Worm (Caenorhabditis elegans) whole organism, young adult: ENCODE measurements around the gene T06C12.9.

Experiments
- ZK185.1 ChIP-seq: sonication (generic microtip); optimal IDR thresholded peaks from 2 replicates; lab custom pipeline; 2016; ENCODE audit warnings: mild to moderate bottlenecking, missing genetic modification characterization, missing compliant biosample characterization; ENCODE audit not compliant: poor library complexity, severe bottlenecking
- atf-7 ChIP-seq: sonication (generic microtip); optimal IDR thresholded peaks from 2 replicates; lab custom pipeline; 2017; ENCODE audit warnings: mild to moderate bottlenecking, missing genetic modification characterization, missing compliant biosample characterization
- attf-3 ChIP-seq: fragments of 200-800 bp; sonication (Bioruptor generic); conservative IDR thresholded peaks from 2 replicates; pipeline ENCODE4 v1.3.6; 2022; ENCODE audit warnings: missing genetic modification reagents, missing genetic modification characterization, missing compliant biosample characterization
- attf-6 ChIP-seq: fragments of 200-800 bp; sonication (Bioruptor generic); IDR thresholded peaks from 2 replicates; pipeline ENCODE4 v1.3.6; 2022; ENCODE audit warnings: missing genetic modification reagents, missing genetic modification characterization, missing compliant biosample characterization
- cebp-1 ChIP-seq, 2 experiments: fragments of 200-800 bp in 1 of 2; sonication (Bioruptor generic) in 1 of 2; sonication (generic microtip) in 1 of 2; IDR thresholded peaks in 1 of 2; optimal IDR thresholded peaks in 1 of 2; 2 replicates each; pipeline versions ENCODE4 v1.3.6 to Lab custom; 2017 to 2022; ENCODE audit warnings: missing compliant biosample characterization in 2 of 2, missing genetic modification characterization in 2 of 2, mild to moderate bottlenecking in 1 of 2, missing genetic modification reagents in 1 of 2, moderate library complexity in 1 of 2
- die-1 ChIP-seq: sonication (generic microtip); optimal IDR thresholded peaks from 2 replicates; lab custom pipeline; 2016; ENCODE audit warnings: missing genotype, mild to moderate bottlenecking, missing genetic modification characterization, missing compliant biosample characterization
- dox-1 ChIP-seq: fragments of 200-800 bp; sonication (Bioruptor generic); IDR thresholded peaks from 2 replicates; pipeline ENCODE4 v1.3.6; 2022; ENCODE audit warnings: missing genetic modification reagents, missing genetic modification characterization, missing compliant biosample characterization
- dpl-1 ChIP-seq: fragments of 150-350 bp; optimal IDR thresholded peaks from 2 replicates; lab custom pipeline; 2014; ENCODE audit warnings: missing biosample characterization, missing genetic modification reagents, missing genetic modification characterization
- egl-18 ChIP-seq: fragments of 200-800 bp; sonication (Bioruptor generic); IDR thresholded peaks from 2 replicates; pipeline ENCODE4 v1.3.6; 2022; ENCODE audit warnings: missing genetic modification reagents, missing genetic modification characterization, missing compliant biosample characterization
- egl-44 ChIP-seq: fragments of 200-800 bp; sonication (Bioruptor generic); IDR thresholded peaks from 2 replicates; pipeline ENCODE4 v1.3.6; 2022; ENCODE audit warnings: missing genetic modification reagents, missing genetic modification characterization, missing compliant biosample characterization
- him-1 ChIP-seq: sonication (generic microtip); optimal IDR thresholded peaks from 2 replicates; lab custom pipeline; 2016; ENCODE audit warnings: missing genotype, missing genetic modification reagents, missing genetic modification characterization, missing compliant biosample characterization
- lin-35 ChIP-seq, 3 experiments: fragments of 150-350 bp in 2 of 3; sonication (generic microtip) in 1 of 3; optimal IDR thresholded peaks; 2 replicates each; lab custom pipeline; 2014 to 2018; ENCODE audit warnings: missing biosample characterization in 3 of 3, missing genetic modification characterization in 3 of 3, missing genetic modification reagents in 3 of 3
- lin-54 ChIP-seq: fragments of 200-800 bp; sonication (Bioruptor generic); optimal IDR thresholded peaks from 2 replicates; lab custom pipeline; 2018; ENCODE audit warnings: mild to moderate bottlenecking, missing genetic modification characterization, missing compliant biosample characterization
- madf-3 ChIP-seq: fragments of 200-800 bp; sonication (Bioruptor generic); IDR thresholded peaks from 2 replicates; pipeline ENCODE4 v1.3.6; 2022; ENCODE audit warnings: missing genetic modification reagents, missing genetic modification characterization, missing compliant biosample characterization
- madf-6 ChIP-seq: fragments of 200-800 bp; sonication (Bioruptor generic); IDR thresholded peaks from 2 replicates; pipeline ENCODE4 v1.3.6; 2022; ENCODE audit warnings: missing genetic modification reagents, missing genetic modification characterization, missing compliant biosample characterization
- mxl-1 ChIP-seq: sonication (generic microtip); optimal IDR thresholded peaks from 2 replicates; lab custom pipeline; 2016; ENCODE audit warnings: missing genetic modification characterization, missing compliant biosample characterization
- nfya-1 ChIP-seq: sonication (generic microtip); optimal IDR thresholded peaks from 2 replicates; lab custom pipeline; 2017; ENCODE audit warnings: antibody characterized with exemption, missing compliant biosample characterization, missing genetic modification characterization, borderline replicate concordance; ENCODE audit not compliant: insufficient read depth
- nfyb-1 ChIP-seq: fragments of 200-800 bp; sonication (Bioruptor generic); IDR thresholded peaks from 2 replicates; pipeline ENCODE4 v1.3.6; 2022; ENCODE audit warnings: missing genetic modification reagents, missing genetic modification characterization, missing compliant biosample characterization
- nhr-80 ChIP-seq: sonication (generic microtip); optimal IDR thresholded peaks from 2 replicates; lab custom pipeline; 2016; ENCODE audit warnings: missing genetic modification characterization, missing compliant biosample characterization
- sdz-38 ChIP-seq: sonication (generic microtip); optimal IDR thresholded peaks from 2 replicates; lab custom pipeline; 2016; ENCODE audit warnings: missing genotype, missing genetic modification characterization, missing compliant biosample characterization
- sea-2 ChIP-seq: fragments of 200-800 bp; sonication (Bioruptor generic); IDR thresholded peaks from 2 replicates; pipeline ENCODE4 v1.3.6; 2022; ENCODE audit warnings: missing genetic modification characterization, missing compliant biosample characterization
- snpc-1.1 ChIP-seq: sonication (generic microtip); optimal IDR thresholded peaks from 2 replicates; lab custom pipeline; 2017; ENCODE audit warnings: missing genetic modification characterization, mild to moderate bottlenecking, missing compliant biosample characterization, antibody characterized with exemption, moderate library complexity, missing genotype, missing genetic modification reagents; ENCODE audit not compliant: insufficient read depth
- snpc-4 ChIP-seq, 5 experiments: fragments of 150-350 bp in 1 of 5; sonication (generic microtip) in 4 of 5; optimal IDR thresholded peaks; 2 replicates each; lab custom pipeline; 2014 to 2018; ENCODE audit warnings: missing genetic modification characterization in 5 of 5, missing biosample characterization in 3 of 5, antibody characterized with exemption in 2 of 5, mild to moderate bottlenecking in 2 of 5, missing compliant biosample characterization in 2 of 5, missing genotype in 2 of 5, moderate library complexity in 2 of 5, missing genetic modification reagents in 1 of 5
- sptf-2 ChIP-seq: fragments of 200-800 bp; sonication (Bioruptor generic); optimal IDR thresholded peaks from 2 replicates; lab custom pipeline; 2018; ENCODE audit warnings: mild to moderate bottlenecking, missing genetic modification characterization, missing compliant biosample characterization
- tbx-9 ChIP-seq: sonication (generic microtip); optimal IDR thresholded peaks from 2 replicates; lab custom pipeline; 2016; ENCODE audit warnings: borderline replicate concordance, missing genetic modification characterization, inconsistent platforms, missing compliant biosample characterization
- unc-62 ChIP-seq: fragments of 150-350 bp; optimal IDR thresholded peaks from 2 replicates; lab custom pipeline; 2014; ENCODE audit warnings: missing biosample characterization, missing genetic modification reagents, missing genetic modification characterization
- zfh-2 ChIP-seq: fragments of 200-800 bp; sonication (Bioruptor generic); conservative IDR thresholded peaks from 2 replicates; pipeline ENCODE4 v1.3.6; 2022; ENCODE audit warnings: missing genetic modification reagents, missing genetic modification characterization, missing compliant biosample characterization
- ztf-22 ChIP-seq: fragments of 200-800 bp; sonication (Bioruptor generic); optimal IDR thresholded peaks from 2 replicates; lab custom pipeline; 2018; ENCODE audit warnings: mild to moderate bottlenecking, missing genetic modification characterization, moderate library complexity, missing compliant biosample characterization

T06C12.9 gene

DNA sequence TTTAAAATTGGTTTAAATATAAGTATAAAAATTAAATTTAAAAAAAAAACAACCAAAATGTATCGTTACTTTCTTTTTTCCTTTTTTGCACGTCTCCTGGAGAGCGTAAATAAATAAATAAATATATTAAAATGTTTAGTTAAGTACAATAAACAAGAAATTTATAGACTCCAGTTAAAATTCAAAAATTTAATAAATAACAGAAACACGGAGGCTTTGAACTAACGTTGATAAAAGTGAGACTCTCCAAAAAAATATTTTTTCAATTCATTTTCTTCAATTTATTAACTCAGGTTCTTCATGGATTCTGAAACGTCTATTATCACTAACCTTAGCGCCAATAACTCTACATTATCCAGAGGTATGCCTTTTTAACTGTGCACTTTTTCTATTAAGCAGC lies 5.9 kb upstream of the T06C12.9 start, which contains the start of gene T06C12.12:
TSS of gene T06C12.12 (plus strand) at position 301 of the 400 bp plus-strand sequence.
- TF ChIP-seq lin-54 (GFP tag; lab: Kevin White, UChicago) (no peak), zfh-2 (GFP tag; lab: Robert Waterston, UW) (no peak), madf-3 (GFP tag; lab: Robert Waterston, UW) (no peak)

DNA sequence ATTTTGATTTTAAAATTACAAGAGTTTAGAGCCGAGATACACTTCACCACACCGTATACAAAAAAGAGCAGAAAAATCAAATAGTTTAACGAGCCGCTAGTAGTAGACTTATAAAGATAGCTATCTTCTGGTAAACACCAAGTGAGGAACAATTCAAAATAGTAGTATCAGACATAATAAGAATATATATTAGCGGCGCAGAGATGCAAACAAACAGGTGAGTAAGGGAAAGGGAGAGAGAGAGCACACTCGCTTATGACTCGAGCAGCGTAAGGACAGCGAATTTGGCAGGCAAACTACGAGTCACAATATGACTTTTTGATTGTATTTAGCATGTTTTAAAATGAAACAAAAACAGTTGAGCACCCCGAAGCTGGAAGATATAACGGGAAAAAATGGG lies 5.4 kb upstream of the T06C12.9 start:
- TF ChIP-seq snpc-1.1 (tag; lab: Kevin White, UChicago) (no peak), nhr-80 (peak; percentile 74)

DNA sequence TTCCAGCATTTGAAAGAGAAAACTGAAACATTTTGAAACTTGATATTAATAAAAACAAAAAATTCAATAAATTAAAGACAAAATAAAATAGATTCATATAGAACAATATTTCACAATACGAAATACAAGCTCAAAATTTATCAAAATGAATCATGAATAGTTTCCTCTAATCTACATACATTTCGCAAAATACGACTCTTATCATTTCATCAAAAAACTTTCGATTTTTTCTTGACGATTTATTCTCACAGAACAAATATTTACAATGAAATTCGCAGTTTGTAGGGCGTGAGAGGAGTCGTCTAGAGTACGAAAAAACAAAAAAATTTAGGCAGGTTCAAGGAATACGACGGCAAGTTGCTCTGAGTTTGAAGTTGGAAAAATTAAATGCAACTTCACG lies 4.2 kb upstream of the T06C12.9 start:
- TF ChIP-seq dpl-1 (GFP tag; lab: Kevin White, UChicago) (no peak), cebp-1 (GFP tag; IDR thresholded peaks at IDR 0.05; lab: Robert Waterston, UW) (no peak), cebp-1 (tag; optimal IDR thresholded peaks at IDR 0.05; lab: Kevin White, UChicago) (peak; percentile 28), nhr-80 (peak; percentile 31)

DNA sequence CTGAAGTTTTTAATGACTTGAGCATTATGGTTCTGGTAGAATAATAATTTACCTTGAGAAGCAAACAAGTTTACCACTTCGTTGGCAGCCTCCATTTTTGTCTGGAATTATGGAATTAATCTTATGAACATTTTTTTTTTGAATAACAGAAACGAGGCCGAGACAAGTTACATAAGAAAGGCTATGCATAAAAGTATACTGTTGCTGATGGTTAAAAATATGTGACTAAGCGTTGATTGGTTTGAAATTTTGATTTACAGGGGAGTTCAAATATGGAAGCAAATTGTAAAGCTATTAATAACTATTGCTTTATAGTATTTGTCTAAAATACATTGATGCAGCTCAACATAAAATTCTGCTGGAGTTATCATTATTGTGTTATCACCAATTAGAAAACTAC lies 2.9 kb upstream of the T06C12.9 start, which contains the start of gene cgt-1:
TSS of gene cgt-1 (minus strand) at position 101 of the 400 bp plus-strand sequence.
- TF ChIP-seq nfyb-1 (GFP tag; lab: Robert Waterston, UW) (no peak), ZK185.1 (tag; lab: Kevin White, UChicago) (no peak), attf-6 (GFP tag; lab: Robert Waterston, UW) (no peak), sptf-2 (no peak), sea-2 (GFP tag; lab: Robert Waterston, UW) (no peak), atf-7 (tag; lab: Kevin White, UChicago) (no peak), snpc-4 (GFP tag; optimal IDR thresholded peaks at IDR 0.05; lab: Kevin White, UChicago) (no peak), snpc-4 (tag; optimal IDR thresholded peaks at IDR 0.05; lab: Kevin White, UChicago) (no peak), unc-62 (GFP tag; lab: Kevin White, UChicago) (no peak)

DNA sequence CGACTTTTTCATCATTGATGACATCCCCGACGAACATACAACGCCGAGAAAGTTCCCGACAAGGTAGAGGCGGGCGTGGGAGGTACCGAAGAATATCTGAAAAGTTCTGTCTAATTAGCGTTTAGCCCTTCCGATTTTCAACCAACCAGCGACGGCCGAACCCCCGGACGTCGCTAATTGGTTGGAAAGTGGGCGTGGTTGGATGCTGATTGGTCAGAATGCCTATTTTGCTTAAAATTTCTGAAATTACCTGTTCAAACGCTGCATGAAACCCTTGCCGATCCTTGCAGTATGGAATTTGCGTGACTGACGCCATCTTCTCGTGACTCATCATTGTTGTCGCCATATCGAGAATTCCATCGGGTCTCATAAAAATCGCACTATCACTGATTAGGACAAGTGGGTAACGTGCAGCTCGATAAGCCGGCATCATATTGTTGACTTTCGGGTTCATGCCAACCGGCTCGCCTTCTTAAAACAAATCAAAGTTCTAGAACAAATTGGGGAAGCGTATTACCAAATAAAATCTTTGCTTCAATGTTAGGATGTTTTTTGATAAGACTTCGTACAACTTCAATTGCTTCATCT lies 1.9 kb upstream of the T06C12.9 start:
- TF ChIP-seq sdz-38 (tag; lab: Kevin White, UChicago) = no peak
- no peak for TF ChIP-seq lin-35 (GFP tag; optimal IDR thresholded peaks at IDR 0.05; lab: Kevin White, UChicago)
- no peak for TF ChIP-seq die-1 (tag; lab: Kevin White, UChicago)
- TF ChIP-seq nfyb-1 (GFP tag; lab: Robert Waterston, UW) = peak; percentile 55; the same call in 1 of the 2 replicates
- TF ChIP-seq tbx-9 (tag; lab: Kevin White, UChicago) = no peak
- peak; percentile 26 for TF ChIP-seq ztf-22
- peak; percentile 72 for TF ChIP-seq nhr-80
- TF ChIP-seq nfya-1 (tag; lab: Kevin White, UChicago) = no peak
- TF ChIP-seq attf-3 (GFP tag; lab: Robert Waterston, UW) = no peak
- TF ChIP-seq mxl-1 = no peak
- no peak for TF ChIP-seq egl-18
- TF ChIP-seq him-1 (tag; lab: Kevin White, UChicago) = no peak
- peak; percentile 32; the same call in 1 of the 2 replicates for TF ChIP-seq dox-1 (GFP tag; lab: Robert Waterston, UW)
- no peak for TF ChIP-seq cebp-1 (GFP tag; IDR thresholded peaks at IDR 0.05; lab: Robert Waterston, UW)
- peak; percentile 21 for TF ChIP-seq cebp-1 (tag; optimal IDR thresholded peaks at IDR 0.05; lab: Kevin White, UChicago)
- no peak for TF ChIP-seq madf-6 (GFP tag; lab: Robert Waterston, UW)
- 0 out of 2 replicates have a peak, but pooled peaks have one; percentile 23 for TF ChIP-seq egl-44 (GFP tag; lab: Robert Waterston, UW)
